Fruit fly (Drosophila melanogaster) whole organism, embryonic: ENCODE data around the gene Ir31a.

Experiments used
- B-H2 ChIP-seq: fragments of 200-800 bp; sonication (Bioruptor generic); optimal IDR thresholded peaks from 2 replicates; lab custom pipeline; 2018; ENCODE audit warnings: missing biosample characterization, mild to moderate bottlenecking, missing genetic modification characterization
- Bgb ChIP-seq: fragments of 200-800 bp; sonication (Bioruptor generic); IDR thresholded peaks from 2 replicates; pipeline ENCODE4 v1.3.6; 2022; ENCODE audit warnings: missing biosample characterization, missing genetic modification characterization; ENCODE audit not compliant: partially characterized antibody
- BtbVII ChIP-seq: fragments of 200-800 bp; sonication (Bioruptor generic); optimal IDR thresholded peaks from 3 replicates; lab custom pipeline; 2017; ENCODE audit warnings: missing biosample characterization, mild to moderate bottlenecking, missing genetic modification characterization
- Bteb2 ChIP-seq: fragments of 200-800 bp; sonication (Bioruptor generic); optimal IDR thresholded peaks from 2 replicates; lab custom pipeline; 2016; ENCODE audit warnings: missing biosample characterization, missing genetic modification characterization
- CG10267 ChIP-seq: fragments of 200-800 bp; sonication (Bioruptor generic); optimal IDR thresholded peaks from 2 replicates; lab custom pipeline; 2018; ENCODE audit warnings: missing biosample characterization, mild to moderate bottlenecking, missing genetic modification characterization, moderate library complexity
- CG10321 ChIP-seq: fragments of 200-800 bp; sonication (Bioruptor generic); IDR thresholded peaks from 2 replicates; pipeline ENCODE4 v1.3.6; 2022; ENCODE audit warnings: missing biosample characterization, missing genetic modification characterization
- CG16813 ChIP-seq: fragments of 200-800 bp; sonication (Bioruptor generic); IDR thresholded peaks from 3 replicates; pipeline ENCODE4 v1.3.6; 2022; ENCODE audit warnings: missing biosample characterization, missing genetic modification characterization; ENCODE audit not compliant: partially characterized antibody
- CG18764 ChIP-seq: fragments of 200-800 bp; sonication (Bioruptor generic); optimal IDR thresholded peaks from 3 replicates; lab custom pipeline; 2016; ENCODE audit warnings: missing biosample characterization, missing genetic modification characterization
- CG2116 ChIP-seq: fragments of 200-800 bp; sonication (Bioruptor generic); optimal IDR thresholded peaks from 3 replicates; lab custom pipeline; 2018; ENCODE audit warnings: missing biosample characterization, mild to moderate bottlenecking, missing genetic modification characterization
- CG30403 ChIP-seq: fragments of 200-800 bp; sonication (Bioruptor generic); optimal IDR thresholded peaks from 3 replicates; lab custom pipeline; 2016; ENCODE audit warnings: missing biosample characterization, missing genetic modification characterization
- CG3847 ChIP-seq: fragments of 200-800 bp; sonication (Bioruptor generic); IDR thresholded peaks from 2 replicates; pipeline ENCODE4 v1.3.6; 2022; ENCODE audit warnings: missing biosample characterization, missing genetic modification characterization
- CG4360 ChIP-seq: fragments of 200-800 bp; sonication (Bioruptor generic); IDR thresholded peaks from 2 replicates; pipeline ENCODE4 v1.3.6; 2022; ENCODE audit warnings: missing biosample characterization, missing genetic modification characterization
- CG7839 ChIP-seq: fragments of 200-800 bp; sonication (Bioruptor generic); optimal IDR thresholded peaks from 3 replicates; lab custom pipeline; 2018; ENCODE audit warnings: missing biosample characterization, mild to moderate bottlenecking, missing genetic modification characterization, moderate library complexity
- CG9727 ChIP-seq: fragments of 200-800 bp; sonication (Bioruptor generic); optimal IDR thresholded peaks from 3 replicates; lab custom pipeline; 2017; ENCODE audit warnings: missing biosample characterization, mild to moderate bottlenecking, missing genetic modification characterization
- Dek ChIP-seq: fragments of 200-800 bp; sonication (Bioruptor generic); optimal IDR thresholded peaks from 3 replicates; lab custom pipeline; 2019; ENCODE audit warnings: missing biosample characterization, mild to moderate bottlenecking, missing genetic modification characterization, moderate library complexity
- Dref ChIP-seq: fragments of 200-800 bp; sonication (Bioruptor generic); IDR thresholded peaks from 2 replicates; pipeline ENCODE4 v1.3.6; 2022; ENCODE audit warnings: missing biosample characterization, missing genetic modification characterization
- HLH4C ChIP-seq: fragments of 200-800 bp; sonication (Bioruptor generic); IDR thresholded peaks from 3 replicates; pipeline ENCODE4 v1.3.6; 2022; ENCODE audit warnings: missing biosample characterization, missing genetic modification characterization; ENCODE audit not compliant: partially characterized antibody
- Lhr ChIP-seq: fragments of 200-800 bp; sonication (Bioruptor generic); optimal IDR thresholded peaks from 3 replicates; lab custom pipeline; 2017; ENCODE audit warnings: mild to moderate bottlenecking, missing biosample characterization, missing genetic modification reagents, missing genetic modification characterization
- Meics ChIP-seq: fragments of 200-800 bp; sonication (Bioruptor generic); optimal IDR thresholded peaks from 2 replicates; lab custom pipeline; 2017; ENCODE audit warnings: missing biosample characterization, mild to moderate bottlenecking, missing genetic modification characterization
- Mrtf ChIP-seq: fragments of 200-800 bp; sonication (Bioruptor generic); IDR thresholded peaks from 3 replicates; pipeline ENCODE4 v1.3.6; 2022; ENCODE audit warnings: missing biosample characterization, missing genetic modification characterization
- Myb ChIP-seq: fragments of 200-800 bp; sonication (Bioruptor generic); optimal IDR thresholded peaks from 2 replicates; lab custom pipeline; 2016; ENCODE audit warnings: missing biosample characterization, missing genetic modification characterization
- Opbp ChIP-seq: fragments of 200-800 bp; sonication (Bioruptor generic); IDR thresholded peaks from 3 replicates; pipeline ENCODE4 v1.3.6; 2022; ENCODE audit warnings: missing biosample characterization, missing genetic modification characterization; ENCODE audit not compliant: partially characterized antibody
- Pdp1 ChIP-seq, 2 experiments: fragments of 200-800 bp; sonication (Bioruptor generic); optimal IDR thresholded peaks; 3 replicates each; lab custom pipeline; 2016; ENCODE audit warnings: missing biosample characterization in 2 of 2, missing genetic modification characterization in 2 of 2, mild to moderate bottlenecking in 1 of 2, moderate library complexity in 1 of 2
- Sox100B ChIP-seq: fragments of 200-800 bp; sonication (Bioruptor generic); optimal IDR thresholded peaks from 3 replicates; lab custom pipeline; 2018; ENCODE audit warnings: missing biosample characterization, mild to moderate bottlenecking, missing genetic modification characterization
- Sry-β ChIP-seq: fragments of 200-800 bp; sonication (Bioruptor generic); optimal IDR thresholded peaks from 2 replicates; lab custom pipeline; 2018; ENCODE audit warnings: missing biosample characterization, mild to moderate bottlenecking, missing genetic modification characterization, moderate library complexity
- Sry-δ ChIP-seq: fragments of 200-800 bp; sonication (Bioruptor generic); optimal IDR thresholded peaks from 2 replicates; lab custom pipeline; 2016; ENCODE audit warnings: missing biosample characterization, missing genetic modification characterization
- Vsx1 ChIP-seq: fragments of 200-800 bp; sonication (Bioruptor generic); optimal IDR thresholded peaks from 2 replicates; lab custom pipeline; 2017; ENCODE audit warnings: missing biosample characterization, mild to moderate bottlenecking, missing genetic modification characterization, missing genetic modification reagents
- ase ChIP-seq: fragments of 200-800 bp; sonication (Bioruptor generic); IDR thresholded peaks from 3 replicates; pipeline ENCODE4 v1.3.6; 2022; ENCODE audit warnings: missing biosample characterization, missing genetic modification characterization
- ato ChIP-seq: fragments of 200-800 bp; sonication (Bioruptor generic); IDR thresholded peaks from 2 replicates; pipeline ENCODE4 v1.3.6; 2022; ENCODE audit warnings: missing biosample characterization, missing genetic modification characterization; ENCODE audit not compliant: partially characterized antibody
- cato ChIP-seq: fragments of 200-800 bp; sonication (Bioruptor generic); optimal IDR thresholded peaks from 2 replicates; lab custom pipeline; 2016; ENCODE audit warnings: missing biosample characterization, missing genetic modification characterization, borderline replicate concordance
- chinmo ChIP-seq: fragments of 200-800 bp; sonication (Bioruptor generic); IDR thresholded peaks from 4 replicates; pipeline ENCODE4 v1.3.6; 2022; ENCODE audit warnings: missing biosample characterization, missing genetic modification characterization; ENCODE audit not compliant: partially characterized antibody
- crp ChIP-seq, 2 experiments: fragments of 200-800 bp; sonication (Bioruptor generic); optimal IDR thresholded peaks; 2 replicates in 1 of 2; 3 replicates in 1 of 2; lab custom pipeline; 2017; ENCODE audit warnings: missing biosample characterization in 2 of 2, missing genetic modification characterization in 2 of 2, mild to moderate bottlenecking in 1 of 2, moderate library complexity in 1 of 2
- dati ChIP-seq: fragments of 200-800 bp; sonication (Bioruptor generic); IDR thresholded peaks from 2 replicates; pipeline ENCODE4 v1.3.6; 2022; ENCODE audit warnings: missing biosample characterization, missing genetic modification characterization
- dm ChIP-seq: fragments of 200-800 bp; sonication (Bioruptor generic); optimal IDR thresholded peaks from 3 replicates; lab custom pipeline; 2016; ENCODE audit warnings: missing biosample characterization, missing genetic modification characterization
- fd64A ChIP-seq: fragments of 200-800 bp; sonication (Bioruptor generic); optimal IDR thresholded peaks from 3 replicates; lab custom pipeline; 2018; ENCODE audit warnings: missing biosample characterization, mild to moderate bottlenecking, missing genetic modification characterization
- jing ChIP-seq: fragments of 200-800 bp; sonication (Bioruptor generic); optimal IDR thresholded peaks from 2 replicates; lab custom pipeline; 2018; ENCODE audit warnings: missing biosample characterization, mild to moderate bottlenecking, missing genetic modification characterization
- lmd ChIP-seq: fragments of 200-800 bp; sonication (Bioruptor generic); IDR thresholded peaks from 2 replicates; pipeline ENCODE4 v1.3.6; 2022; ENCODE audit warnings: missing biosample characterization, missing genetic modification characterization
- mld ChIP-seq: fragments of 200-800 bp; sonication (Bioruptor generic); IDR thresholded peaks from 3 replicates; pipeline ENCODE4 v1.3.6; 2022; ENCODE audit warnings: missing biosample characterization, missing genetic modification characterization; ENCODE audit not compliant: partially characterized antibody
- oc ChIP-seq: fragments of 200-800 bp; sonication (Bioruptor generic); optimal IDR thresholded peaks from 2 replicates; lab custom pipeline; 2018; ENCODE audit warnings: missing biosample characterization, mild to moderate bottlenecking, missing genetic modification characterization, moderate library complexity
- p53 ChIP-seq: fragments of 200-800 bp; sonication (Bioruptor generic); optimal IDR thresholded peaks from 2 replicates; lab custom pipeline; 2016; ENCODE audit warnings: missing biosample characterization, missing genetic modification characterization
- peb ChIP-seq: fragments of 200-800 bp; sonication (Bioruptor generic); IDR thresholded peaks from 2 replicates; pipeline ENCODE4 v1.3.6; 2022; ENCODE audit warnings: missing biosample characterization, missing genetic modification characterization
- pfk ChIP-seq: fragments of 200-800 bp; sonication (Bioruptor generic); optimal IDR thresholded peaks from 2 replicates; lab custom pipeline; 2018; ENCODE audit warnings: missing biosample characterization, mild to moderate bottlenecking, missing genetic modification characterization, moderate library complexity
- pzg ChIP-seq: fragments of 200-800 bp; sonication (Bioruptor generic); optimal IDR thresholded peaks from 3 replicates; lab custom pipeline; 2018; ENCODE audit warnings: missing biosample characterization, mild to moderate bottlenecking, missing genetic modification characterization, moderate library complexity
- repo ChIP-seq: fragments of 200-800 bp; sonication (Bioruptor generic); optimal IDR thresholded peaks from 2 replicates; lab custom pipeline; 2016; ENCODE audit warnings: missing biosample characterization, missing genetic modification characterization
- row ChIP-seq: fragments of 200-800 bp; sonication (Bioruptor generic); IDR thresholded peaks from 3 replicates; pipeline ENCODE4 v1.3.6; 2022; ENCODE audit warnings: missing biosample characterization, missing genetic modification characterization
- sim ChIP-seq: fragments of 200-800 bp; sonication (Bioruptor generic); IDR thresholded peaks from 2 replicates; pipeline ENCODE4 v1.3.6; 2022; ENCODE audit warnings: missing biosample characterization, missing genetic modification characterization
- sna ChIP-seq: fragments of 200-800 bp; sonication (Bioruptor generic); IDR thresholded peaks from 2 replicates; pipeline ENCODE4 v1.3.6; 2022; ENCODE audit warnings: missing biosample characterization, missing genetic modification characterization; ENCODE audit not compliant: partially characterized antibody
- ssp ChIP-seq: fragments of 200-800 bp; sonication (Bioruptor generic); IDR thresholded peaks from 2 replicates; pipeline ENCODE4 v1.3.6; 2022; ENCODE audit warnings: missing biosample characterization, missing genetic modification characterization
- trem ChIP-seq: fragments of 200-800 bp; optimal IDR thresholded peaks from 3 replicates; lab custom pipeline; 2019; ENCODE audit warnings: missing biosample characterization, mild to moderate bottlenecking, missing genetic modification characterization, moderate library complexity
- tx ChIP-seq: fragments of 200-800 bp; sonication (Bioruptor generic); optimal IDR thresholded peaks from 2 replicates; lab custom pipeline; 2016; ENCODE audit warnings: missing biosample characterization, missing genetic modification characterization

The Ir31a gene

dm6 chr2L:10439174-10439573 is 33.8 kb downstream of the Ir31a start, which contains the start of gene Nse4 (continued):
- TF ChIP-seq sna (GFP tag; lab: Robert Waterston, UW) (peak; percentile 83), Bteb2 (no peak), row (GFP tag; lab: Robert Waterston, UW) (peak; percentile 40; the same call in 1 of the 3 replicates), mld (peak; percentile 80; the same call in 2 of the 3 replicates), CG18764 (GFP tag; lab: Kevin White, UChicago) (no peak), HLH4C (GFP tag; lab: Robert Waterston, UW) (peak; percentile 94), Dek (tag; lab: Kevin White, UChicago) (no peak), dm (GFP tag; lab: Kevin White, UChicago) (no peak), B-H2 (GFP tag; lab: Kevin White, UChicago) (no peak), Sry-δ (GFP tag; lab: Kevin White, UChicago) (peak; percentile 38), CG10321 (GFP tag; lab: Robert Waterston, UW) (no peak), CG16813 (GFP tag; lab: Robert Waterston, UW) (peak; percentile 82), Myb (GFP tag; lab: Kevin White, UChicago) (peak; percentile 4), ato (peak; percentile 95), Pdp1 (GFP tag; optimal IDR thresholded peaks at IDR 0.05; lab: Kevin White, UChicago) (no peak), CG3847 (no peak), tx (GFP tag; lab: Kevin White, UChicago) (no peak), chinmo (GFP tag; lab: Robert Waterston, UW) (peak; percentile 85; the same call in 2 of the 4 replicates), Vsx1 (GFP tag; lab: Kevin White, UChicago) (no peak), Bgb (peak; percentile 91), CG4360 (GFP tag; lab: Robert Waterston, UW) (no peak), pfk (peak; percentile 70), CG2116 (peak; percentile 69), Sox100B (GFP tag; lab: Kevin White, UChicago) (no peak), BtbVII (GFP tag; lab: Kevin White, UChicago) (no peak), ssp (GFP tag; lab: Robert Waterston, UW) (peak; percentile 95), crp (GFP tag; optimal IDR thresholded peaks at IDR 0.05; lab: Kevin White, UChicago) (peak in 1 of 2 experiments; percentile 70), lmd (GFP tag; lab: Robert Waterston, UW) (no peak), sim (GFP tag; lab: Robert Waterston, UW) (no peak), cato (no peak), jing (GFP tag; lab: Kevin White, UChicago) (no peak), oc (tag; lab: Kevin White, UChicago) (no peak), dati (GFP tag; lab: Robert Waterston, UW) (no peak), peb (no peak), Mrtf (GFP tag; lab: Robert Waterston, UW) (no peak), Dref (GFP tag; lab: Robert Waterston, UW) (peak; percentile 93), Sry-β (GFP tag; lab: Kevin White, UChicago) (no peak), Lhr (GFP tag; lab: Kevin White, UChicago) (no peak), Meics (GFP tag; lab: Kevin White, UChicago) (no peak), Opbp (GFP tag; lab: Robert Waterston, UW) (peak; percentile 77; the same call in 2 of the 3 replicates), fd64A (GFP tag; lab: Kevin White, UChicago) (no peak), repo (GFP tag; lab: Kevin White, UChicago) (no peak), CG7839 (no peak), ase (GFP tag; lab: Robert Waterston, UW) (no peak), pzg (GFP tag; lab: Kevin White, UChicago) (peak; percentile 61), CG10267 (tag; lab: Kevin White, UChicago) (peak; percentile 31), CG30403 (GFP tag; lab: Kevin White, UChicago) (no peak), CG9727 (GFP tag; lab: Kevin White, UChicago) (no peak), p53 (GFP tag; lab: Kevin White, UChicago) (no peak), trem (tag; lab: Kevin White, UChicago) (peak; percentile 37)
